Fruit fly (Drosophila melanogaster) whole organism, embryonic: ENCODE data around the gene Cyp4d14.

ENCODE experiments used
- Atf-2 ChIP-seq: fragments of 200-800 bp; sonication (Bioruptor generic); optimal IDR thresholded peaks from 2 replicates; lab custom pipeline; 2016; ENCODE audit warnings: missing biosample characterization, missing genetic modification characterization
- CG10565 ChIP-seq: fragments of 200-800 bp; sonication (Bioruptor generic); optimal IDR thresholded peaks from 3 replicates; lab custom pipeline; 2016; ENCODE audit warnings: missing biosample characterization, mild to moderate bottlenecking, missing genetic modification characterization
- CG11723 ChIP-seq: fragments of 200-800 bp; sonication (Bioruptor generic); optimal IDR thresholded peaks from 2 replicates; lab custom pipeline; 2017; ENCODE audit warnings: missing biosample characterization, mild to moderate bottlenecking, missing genetic modification characterization
- CG12744 ChIP-seq: fragments of 200-800 bp; sonication (Bioruptor generic); optimal IDR thresholded peaks from 2 replicates; lab custom pipeline; 2016; ENCODE audit warnings: missing biosample characterization, missing genetic modification characterization
- CG12769 ChIP-seq: fragments of 200-800 bp; sonication (Bioruptor generic); optimal IDR thresholded peaks from 2 replicates; lab custom pipeline; 2019; ENCODE audit warnings: missing biosample characterization, mild to moderate bottlenecking, missing genetic modification characterization, moderate library complexity
- CG13775 ChIP-seq: fragments of 200-800 bp; sonication (Bioruptor generic); optimal IDR thresholded peaks from 3 replicates; lab custom pipeline; 2017; ENCODE audit warnings: missing biosample characterization, mild to moderate bottlenecking, missing genetic modification characterization
- CG1529 ChIP-seq: fragments of 200-800 bp; sonication (Bioruptor generic); optimal IDR thresholded peaks from 3 replicates; lab custom pipeline; 2018; ENCODE audit warnings: missing biosample characterization, missing genetic modification characterization
- CG17361 ChIP-seq: fragments of 200-800 bp; sonication (Bioruptor generic); IDR thresholded peaks from 3 replicates; pipeline ENCODE4 v1.3.6; 2022; ENCODE audit warnings: missing biosample characterization, missing genetic modification characterization
- CG17802 ChIP-seq: fragments of 200-800 bp; sonication (Bioruptor generic); optimal IDR thresholded peaks from 2 replicates; lab custom pipeline; 2018; ENCODE audit warnings: missing biosample characterization, mild to moderate bottlenecking, missing genetic modification characterization, moderate library complexity
- CG1792 ChIP-seq: fragments of 200-800 bp; sonication (Bioruptor generic); optimal IDR thresholded peaks from 2 replicates; lab custom pipeline; 2016; ENCODE audit warnings: missing biosample characterization, missing genetic modification characterization
- CG32532 ChIP-seq: fragments of 200-800 bp; sonication (Bioruptor generic); IDR thresholded peaks from 2 replicates; pipeline ENCODE4 v1.3.6; 2022; ENCODE audit warnings: missing biosample characterization, missing genetic modification characterization
- CG3726 ChIP-seq: fragments of 200-800 bp; sonication (Bioruptor generic); IDR thresholded peaks from 3 replicates; pipeline ENCODE4, ENCODE4 v1.3.6; 2022; ENCODE audit warnings: missing biosample characterization, missing genetic modification characterization
- CG5953 ChIP-seq: fragments of 200-800 bp; sonication (Bioruptor generic); IDR thresholded peaks from 2 replicates; pipeline ENCODE4 v1.3.6; 2022; ENCODE audit warnings: missing biosample characterization, missing genetic modification characterization
- CG6254 ChIP-seq: fragments of 200-800 bp; sonication (Bioruptor generic); optimal IDR thresholded peaks from 3 replicates; lab custom pipeline; 2017; ENCODE audit warnings: mild to moderate bottlenecking, missing biosample characterization, missing genetic modification reagents, missing genetic modification characterization
- CG6813 ChIP-seq: fragments of 200-800 bp; sonication (Bioruptor generic); optimal IDR thresholded peaks from 2 replicates; lab custom pipeline; 2017; ENCODE audit warnings: missing biosample characterization, missing genetic modification characterization, mild to moderate bottlenecking, moderate library complexity, missing genetic modification reagents
- CG7928 ChIP-seq: fragments of 200-800 bp; sonication (Bioruptor generic); optimal IDR thresholded peaks from 2 replicates; lab custom pipeline; 2017; ENCODE audit warnings: missing biosample characterization, mild to moderate bottlenecking, missing genetic modification characterization
- CG8281 ChIP-seq: fragments of 200-800 bp; sonication (Bioruptor generic); optimal IDR thresholded peaks from 2 replicates; lab custom pipeline; 2018; ENCODE audit warnings: missing biosample characterization, mild to moderate bottlenecking, missing genetic modification characterization, moderate library complexity
- CG8478 ChIP-seq: fragments of >200 bp; optimal IDR thresholded peaks from 2 replicates; lab custom pipeline; 2018
- CTCF ChIP-seq: fragments of 200-800 bp; sonication (Bioruptor generic); optimal IDR thresholded peaks from 2 replicates; lab custom pipeline; 2017; ENCODE audit warnings: missing biosample characterization, mild to moderate bottlenecking, missing genetic modification characterization, moderate library complexity
- Dek ChIP-seq: fragments of 200-800 bp; sonication (Bioruptor generic); optimal IDR thresholded peaks from 3 replicates; lab custom pipeline; 2019; ENCODE audit warnings: missing biosample characterization, mild to moderate bottlenecking, missing genetic modification characterization, moderate library complexity
- Doc3 ChIP-seq: fragments of 200-800 bp; sonication (Bioruptor generic); IDR thresholded peaks from 3 replicates; pipeline ENCODE4 v1.3.6; 2022; ENCODE audit warnings: missing biosample characterization, missing genetic modification characterization; ENCODE audit not compliant: partially characterized antibody
- HLH4C ChIP-seq: fragments of 200-800 bp; sonication (Bioruptor generic); IDR thresholded peaks from 3 replicates; pipeline ENCODE4 v1.3.6; 2022; ENCODE audit warnings: missing biosample characterization, missing genetic modification characterization; ENCODE audit not compliant: partially characterized antibody
- Hr39 ChIP-seq: fragments of >200 bp; optimal IDR thresholded peaks from 2 replicates; lab custom pipeline; 2017
- Hr78 ChIP-seq, 2 experiments: fragments of 200-800 bp in 1 of 2; fragments of >200 bp in 1 of 2; sonication (Bioruptor generic) in 1 of 2; optimal IDR thresholded peaks; 2 replicates each; lab custom pipeline; 2017 to 2019; ENCODE audit warnings: missing biosample characterization in 2 of 2, missing genetic modification characterization in 2 of 2, mild to moderate bottlenecking in 1 of 2, moderate library complexity in 1 of 2
- Kr ChIP-seq: fragments of 200-800 bp; sonication (Bioruptor generic); optimal IDR thresholded peaks from 2 replicates; lab custom pipeline; 2017; ENCODE audit warnings: missing biosample characterization, mild to moderate bottlenecking, missing genetic modification characterization
- MESR4 ChIP-seq: fragments of 200-800 bp; sonication (Bioruptor generic); optimal IDR thresholded peaks from 2 replicates; lab custom pipeline; 2018; ENCODE audit warnings: missing biosample characterization, mild to moderate bottlenecking, missing genetic modification characterization, moderate library complexity
- MTF-1 ChIP-seq: fragments of 200-800 bp; sonication (Bioruptor generic); optimal IDR thresholded peaks from 2 replicates; lab custom pipeline; 2018; ENCODE audit warnings: missing biosample characterization, mild to moderate bottlenecking, missing genetic modification characterization, borderline replicate concordance
- NFAT ChIP-seq: fragments of 200-800 bp; sonication (Bioruptor generic); IDR thresholded peaks from 2 replicates; pipeline ENCODE4 v1.3.6; 2022; ENCODE audit warnings: missing biosample characterization, missing genetic modification characterization
- Ptx1 ChIP-seq: fragments of 200-800 bp; sonication (Bioruptor generic); IDR thresholded peaks from 2 replicates; pipeline ENCODE4 v1.3.6; 2022; ENCODE audit warnings: missing biosample characterization, missing genetic modification characterization
- Trl ChIP-seq, 3 experiments: fragments of >200 bp in 2 of 3; fragments of 200-800 bp in 1 of 3; sonication (Bioruptor generic) in 1 of 3; optimal IDR thresholded peaks; 2 replicates in 1 of 3; 3 replicates in 2 of 3; lab custom pipeline; 2016 to 2017; ENCODE audit warnings: missing biosample characterization in 1 of 3, missing genetic modification characterization in 1 of 3
- Xrp1 ChIP-seq: fragments of 200-800 bp; sonication (Bioruptor generic); IDR thresholded peaks from 2 replicates; pipeline ENCODE4 v1.3.6; 2022; ENCODE audit warnings: missing biosample characterization, missing genetic modification characterization
- YL-1 ChIP-seq: fragments of 200-800 bp; sonication (Bioruptor generic); optimal IDR thresholded peaks from 3 replicates; lab custom pipeline; 2017; ENCODE audit warnings: missing biosample characterization, mild to moderate bottlenecking, missing genetic modification characterization
- ara ChIP-seq: fragments of 200-800 bp; sonication (Bioruptor generic); IDR thresholded peaks from 2 replicates; pipeline ENCODE4 v1.3.6; 2022; ENCODE audit warnings: missing biosample characterization, missing genetic modification characterization
- ato ChIP-seq: fragments of 200-800 bp; sonication (Bioruptor generic); IDR thresholded peaks from 2 replicates; pipeline ENCODE4 v1.3.6; 2022; ENCODE audit warnings: missing biosample characterization, missing genetic modification characterization; ENCODE audit not compliant: partially characterized antibody
- bbx ChIP-seq: fragments of 200-800 bp; sonication (Bioruptor generic); IDR thresholded peaks from 2 replicates; pipeline ENCODE4 v1.3.6; 2022; ENCODE audit warnings: missing biosample characterization, missing genetic modification characterization; ENCODE audit not compliant: partially characterized antibody
- cad ChIP-seq: fragments of >200 bp; optimal IDR thresholded peaks from 2 replicates; lab custom pipeline; 2017; ENCODE audit warnings: missing biosample characterization, missing genetic modification characterization
- chm ChIP-seq: fragments of 200-800 bp; sonication (Bioruptor generic); IDR thresholded peaks from 2 replicates; pipeline ENCODE4 v1.3.6; 2022; ENCODE audit warnings: missing biosample characterization, missing genetic modification characterization
- da ChIP-seq: fragments of 200-800 bp; sonication (Bioruptor generic); optimal IDR thresholded peaks from 2 replicates; lab custom pipeline; 2016; ENCODE audit warnings: missing biosample characterization, missing genetic modification characterization
- dan ChIP-seq: fragments of 200-800 bp; sonication (Bioruptor generic); IDR thresholded peaks from 2 replicates; pipeline ENCODE4 v1.3.6; 2022; ENCODE audit warnings: missing biosample characterization, missing genetic modification characterization
- ewg ChIP-seq: fragments of 200-800 bp; sonication (Bioruptor generic); optimal IDR thresholded peaks from 3 replicates; lab custom pipeline; 2017; ENCODE audit warnings: mild to moderate bottlenecking, missing biosample characterization, missing genetic modification reagents, missing genetic modification characterization
- fd96Cb ChIP-seq: fragments of 200-800 bp; sonication (Bioruptor generic); optimal IDR thresholded peaks from 2 replicates; lab custom pipeline; 2018; ENCODE audit warnings: missing biosample characterization, mild to moderate bottlenecking, missing genetic modification characterization, moderate library complexity
- gcm ChIP-seq: fragments of 200-800 bp; sonication (Bioruptor generic); optimal IDR thresholded peaks from 2 replicates; lab custom pipeline; 2019; ENCODE audit warnings: missing biosample characterization, mild to moderate bottlenecking, missing genetic modification characterization, moderate library complexity
- hth ChIP-seq: fragments of >200 bp; optimal IDR thresholded peaks from 2 replicates; lab custom pipeline; 2017; ENCODE audit warnings: inconsistent platforms
- maf-S ChIP-seq: fragments of 200-800 bp; sonication (Bioruptor generic); optimal IDR thresholded peaks from 2 replicates; lab custom pipeline; 2016; ENCODE audit warnings: missing biosample characterization, missing genetic modification characterization
- nerfin-1 ChIP-seq: fragments of 200-800 bp; sonication (Bioruptor generic); optimal IDR thresholded peaks from 3 replicates; lab custom pipeline; 2019; ENCODE audit warnings: missing biosample characterization, mild to moderate bottlenecking, missing genetic modification characterization, moderate library complexity
- pum ChIP-seq: fragments of 200-800 bp; sonication (Bioruptor generic); optimal IDR thresholded peaks from 2 replicates; lab custom pipeline; 2016; ENCODE audit warnings: missing biosample characterization, missing genetic modification characterization
- tin ChIP-seq: fragments of 200-800 bp; sonication (Bioruptor generic); optimal IDR thresholded peaks from 3 replicates; lab custom pipeline; 2016; ENCODE audit warnings: missing biosample characterization, missing genetic modification characterization
- ttk ChIP-seq: fragments of 200-800 bp; sonication (Bioruptor generic); IDR thresholded peaks from 2 replicates; pipeline ENCODE4 v2.1.2; 2022; ENCODE audit warnings: missing biosample characterization, missing genetic modification characterization
- yki ChIP-seq: fragments of >200 bp; optimal IDR thresholded peaks from 3 replicates; lab custom pipeline; 2018
- zfh1 ChIP-seq: fragments of 200-800 bp; sonication (Bioruptor generic); IDR thresholded peaks from 3 replicates; pipeline ENCODE4 v1.3.6; 2022; ENCODE audit warnings: missing biosample characterization, missing genetic modification characterization

The Cyp4d14 gene

DNA sequence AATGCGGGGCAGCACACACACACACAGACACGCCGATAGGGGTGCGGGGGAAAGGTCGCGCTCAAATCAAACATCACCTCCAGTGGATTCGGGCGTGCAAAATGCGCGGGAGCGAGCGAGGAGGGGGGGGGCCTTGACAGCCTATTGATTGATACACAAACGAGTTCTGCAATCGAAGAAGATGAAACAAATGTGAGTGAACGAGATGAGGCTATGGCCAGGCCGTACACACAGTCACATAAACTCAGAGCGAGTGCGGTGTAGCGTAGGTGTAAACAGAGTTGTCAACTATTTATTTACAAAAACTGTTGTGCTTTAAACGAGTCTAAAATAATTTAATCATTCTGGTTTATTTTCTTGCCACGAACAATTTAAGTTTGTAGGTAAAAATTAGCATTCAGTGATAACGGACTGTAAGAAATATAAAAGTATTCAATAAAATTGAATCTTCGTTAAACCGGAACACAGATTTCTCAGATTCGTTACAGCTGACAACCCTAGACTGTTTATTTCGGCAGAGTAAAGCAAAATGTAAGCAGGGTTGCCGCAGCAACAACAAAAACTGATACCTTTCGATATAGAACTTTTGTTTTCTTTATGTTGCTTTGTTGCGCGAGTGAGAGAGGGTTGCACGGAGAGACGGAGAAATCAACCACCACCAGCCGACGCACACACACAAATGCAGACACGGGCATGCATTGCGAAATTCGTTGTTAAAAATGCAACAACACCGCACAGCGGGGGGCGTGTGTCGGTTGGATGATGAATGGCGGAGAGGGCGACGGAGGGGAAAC, 40.0 kb downstream of the Cyp4d14 start (continued):
- TF ChIP-seq bbx (GFP tag; lab: Robert Waterston, UW) (no peak), Atf-2 (GFP tag; lab: Kevin White, UChicago) (peak; percentile 83), MTF-1 (GFP tag; lab: Kevin White, UChicago) (peak; percentile 83), zfh1 (GFP tag; lab: Robert Waterston, UW) (peak; percentile 89), ewg (GFP tag; lab: Kevin White, UChicago) (peak; percentile 68), CG32532 (GFP tag; lab: Robert Waterston, UW) (peak; percentile 88), fd96Cb (tag; lab: Kevin White, UChicago) (peak; percentile 87), CG10565 (no peak), Xrp1 (GFP tag; lab: Robert Waterston, UW) (peak; percentile 91), CG1529 (GFP tag; lab: Kevin White, UChicago) (peak; percentile 82), CTCF (GFP tag; lab: Kevin White, UChicago) (peak; percentile 43), yki (lab: Kevin White, UChicago) (no peak), CG1792 (GFP tag; lab: Kevin White, UChicago) (peak; percentile 79), HLH4C (no peak), CG13775 (peak; percentile 76), pum (GFP tag; lab: Kevin White, UChicago) (peak; percentile 80), CG5953 (GFP tag; lab: Robert Waterston, UW) (peak; percentile 60), Doc3 (GFP tag; lab: Robert Waterston, UW) (no peak), Ptx1 (GFP tag; lab: Robert Waterston, UW) (peak; percentile 90), cad (GFP tag; lab: Kevin White, UChicago) (no peak), CG6254 (GFP tag; lab: Kevin White, UChicago) (peak; percentile 78), CG7928 (GFP tag; lab: Kevin White, UChicago) (peak; percentile 50), da (GFP tag; lab: Kevin White, UChicago) (peak; percentile 53), CG8281 (peak; percentile 79), CG17802 (tag; lab: Kevin White, UChicago) (peak; percentile 66), Dek (peak; percentile 83), tin (GFP tag; lab: Kevin White, UChicago) (peak; percentile 85), nerfin-1 (tag; lab: Kevin White, UChicago) (peak; percentile 86), Hr39 (lab: Kevin White, UChicago) (no peak), chm (GFP tag; lab: Robert Waterston, UW) (peak; percentile 67), Hr78 (GFP tag; optimal IDR thresholded peaks at IDR 0.05; lab: Kevin White, UChicago) (peak in 1 of 2 experiments; percentile 82), CG12744 (GFP tag; lab: Kevin White, UChicago) (peak; percentile 79), Kr (GFP tag; lab: Kevin White, UChicago) (peak; percentile 34), YL-1 (GFP tag; lab: Kevin White, UChicago) (peak; percentile 70), maf-S (peak; percentile 76), CG12769 (tag; lab: Kevin White, UChicago) (peak; percentile 90), CG3726 (peak; percentile 61; the same call in 1 of the 3 replicates), CG11723 (GFP tag; lab: Kevin White, UChicago) (peak; percentile 83), gcm (GFP tag; lab: Kevin White, UChicago) (peak; percentile 86), CG8478 (lab: Kevin White, UChicago) (no peak), hth (lab: Kevin White, UChicago) (peak; percentile 41), Trl (optimal IDR thresholded peaks at IDR 0.05; lab: Kevin White, UChicago) (peak; percentile 2 to 35), Trl (GFP tag; optimal IDR thresholded peaks at IDR 0.05; lab: Kevin White, UChicago) (peak; percentile 86), MESR4 (GFP tag; lab: Kevin White, UChicago) (peak; percentile 17), ato (no peak), CG17361 (GFP tag; lab: Robert Waterston, UW) (peak; percentile 93), dan (GFP tag; lab: Robert Waterston, UW) (0 out of 2 replicates have a peak, but pooled peaks have one; percentile 9), ttk (GFP tag; lab: Robert Waterston, UW) (peak; percentile 73), ara (GFP tag; lab: Robert Waterston, UW) (peak; percentile 76), NFAT (GFP tag; lab: Robert Waterston, UW) (peak; percentile 57; the same call in 1 of the 2 replicates), CG6813 (GFP tag; lab: Kevin White, UChicago) (peak; percentile 87)
